Fruit fly (Drosophila melanogaster) whole organism, embryonic: ENCODE results near the gene sqh.

Source experiments
- B-H2 ChIP-seq: fragments of 200-800 bp; sonication (Bioruptor generic); optimal IDR thresholded peaks from 2 replicates; lab custom pipeline; 2018; ENCODE audit warnings: missing biosample characterization, mild to moderate bottlenecking, missing genetic modification characterization
- CG10209 ChIP-seq: fragments of 200-800 bp; sonication (Bioruptor generic); optimal IDR thresholded peaks from 3 replicates; lab custom pipeline; 2017; ENCODE audit warnings: missing biosample characterization, mild to moderate bottlenecking, missing genetic modification characterization, missing genetic modification reagents
- CG10543 ChIP-seq: fragments of 200-800 bp; sonication (Bioruptor generic); optimal IDR thresholded peaks from 3 replicates; lab custom pipeline; 2017; ENCODE audit warnings: missing biosample characterization, mild to moderate bottlenecking, missing genetic modification characterization, moderate library complexity
- CG10654 ChIP-seq: fragments of 200-800 bp; sonication (Bioruptor generic); optimal IDR thresholded peaks from 2 replicates; lab custom pipeline; 2016; ENCODE audit warnings: missing biosample characterization, missing genetic modification characterization
- CG12391 ChIP-seq: fragments of 200-800 bp; sonication (Bioruptor generic); optimal IDR thresholded peaks from 3 replicates; lab custom pipeline; 2018; ENCODE audit warnings: missing biosample characterization, mild to moderate bottlenecking, missing genetic modification characterization, moderate library complexity
- CG12769 ChIP-seq: fragments of 200-800 bp; sonication (Bioruptor generic); optimal IDR thresholded peaks from 2 replicates; lab custom pipeline; 2019; ENCODE audit warnings: missing biosample characterization, mild to moderate bottlenecking, missing genetic modification characterization, moderate library complexity
- CG12942 ChIP-seq: fragments of 200-800 bp; sonication (Bioruptor generic); optimal IDR thresholded peaks from 3 replicates; lab custom pipeline; 2016; ENCODE audit warnings: missing biosample characterization, missing genetic modification characterization
- CG13894 ChIP-seq: fragments of 200-800 bp; sonication (Bioruptor generic); optimal IDR thresholded peaks from 3 replicates; lab custom pipeline; 2018; ENCODE audit warnings: missing biosample characterization, mild to moderate bottlenecking, missing genetic modification characterization, moderate library complexity
- CG17361 ChIP-seq: fragments of 200-800 bp; sonication (Bioruptor generic); IDR thresholded peaks from 3 replicates; pipeline ENCODE4 v1.3.6; 2022; ENCODE audit warnings: missing biosample characterization, missing genetic modification characterization
- CG1832 ChIP-seq: fragments of 200-800 bp; sonication (Bioruptor generic); optimal IDR thresholded peaks from 2 replicates; lab custom pipeline; 2017; ENCODE audit warnings: missing biosample characterization, mild to moderate bottlenecking, missing genetic modification characterization, inconsistent platforms
- CG2199 ChIP-seq: fragments of 200-800 bp; sonication (Bioruptor generic); IDR thresholded peaks from 3 replicates; pipeline ENCODE4 v1.3.6; 2022; ENCODE audit warnings: missing biosample characterization, missing genetic modification characterization
- CG3065 ChIP-seq: fragments of 200-800 bp; sonication (Bioruptor generic); optimal IDR thresholded peaks from 2 replicates; lab custom pipeline; 2016; ENCODE audit warnings: missing biosample characterization, missing genetic modification characterization
- CG3163 ChIP-seq: fragments of 200-800 bp; sonication (Bioruptor generic); optimal IDR thresholded peaks from 3 replicates; lab custom pipeline; 2016; ENCODE audit warnings: missing biosample characterization, missing genetic modification characterization
- CG3726 ChIP-seq: fragments of 200-800 bp; sonication (Bioruptor generic); IDR thresholded peaks from 3 replicates; pipeline ENCODE4, ENCODE4 v1.3.6; 2022; ENCODE audit warnings: missing biosample characterization, missing genetic modification characterization
- CG4617 ChIP-seq: fragments of 200-800 bp; sonication (Bioruptor generic); optimal IDR thresholded peaks from 3 replicates; lab custom pipeline; 2016; ENCODE audit warnings: missing biosample characterization, missing genetic modification characterization, borderline replicate concordance
- CG7556 ChIP-seq: fragments of 200-800 bp; sonication (Bioruptor generic); optimal IDR thresholded peaks from 2 replicates; lab custom pipeline; 2017; ENCODE audit warnings: missing biosample characterization, mild to moderate bottlenecking, missing genetic modification characterization
- CG9215 ChIP-seq: fragments of 200-800 bp; sonication (Bioruptor generic); IDR thresholded peaks from 2 replicates; pipeline ENCODE4 v1.3.6; 2022; ENCODE audit warnings: missing biosample characterization, missing genetic modification characterization
- CkIIα-i1 ChIP-seq: fragments of 200-800 bp; sonication (Bioruptor generic); IDR thresholded peaks from 2 replicates; pipeline ENCODE4 v1.3.6; 2022; ENCODE audit warnings: missing biosample characterization, missing genetic modification characterization
- D ChIP-seq, 2 experiments: fragments of 200-800 bp in 1 of 2; fragments of >200 bp in 1 of 2; sonication (Bioruptor generic) in 1 of 2; optimal IDR thresholded peaks; 2 replicates in 1 of 2; 3 replicates in 1 of 2; lab custom pipeline; 2017; ENCODE audit warnings: mild to moderate bottlenecking in 1 of 2, missing biosample characterization in 1 of 2, missing genetic modification characterization in 1 of 2, missing genetic modification reagents in 1 of 2
- Dref ChIP-seq: fragments of 200-800 bp; sonication (Bioruptor generic); IDR thresholded peaks from 2 replicates; pipeline ENCODE4 v1.3.6; 2022; ENCODE audit warnings: missing biosample characterization, missing genetic modification characterization
- Eip74EF ChIP-seq, 2 experiments: fragments of 200-800 bp in 1 of 2; fragments of >200 bp in 1 of 2; sonication (Bioruptor generic) in 1 of 2; optimal IDR thresholded peaks; 2 replicates each; lab custom pipeline; 2017 to 2019; ENCODE audit warnings: missing biosample characterization in 2 of 2, missing genetic modification characterization in 2 of 2, mild to moderate bottlenecking in 1 of 2, moderate library complexity in 1 of 2
- Jarid2 ChIP-seq: fragments of 200-800 bp; sonication (Bioruptor generic); optimal IDR thresholded peaks from 3 replicates; lab custom pipeline; 2017; ENCODE audit warnings: mild to moderate bottlenecking, missing biosample characterization, missing genetic modification reagents, missing genetic modification characterization
- Lpt ChIP-seq: fragments of >200 bp; optimal IDR thresholded peaks from 2 replicates; lab custom pipeline; 2018; ENCODE audit warnings: missing biosample characterization, missing genetic modification characterization
- NK7.1 ChIP-seq: fragments of 200-800 bp; sonication (Bioruptor generic); optimal IDR thresholded peaks from 3 replicates; lab custom pipeline; 2016; ENCODE audit warnings: missing biosample characterization, missing genetic modification characterization
- Oaz ChIP-seq: fragments of 200-800 bp; sonication (Bioruptor generic); IDR thresholded peaks from 2 replicates; pipeline ENCODE4 v1.3.6; 2022; ENCODE audit warnings: missing biosample characterization, missing genetic modification characterization
- Opbp ChIP-seq: fragments of 200-800 bp; sonication (Bioruptor generic); IDR thresholded peaks from 3 replicates; pipeline ENCODE4 v1.3.6; 2022; ENCODE audit warnings: missing biosample characterization, missing genetic modification characterization; ENCODE audit not compliant: partially characterized antibody
- Rfx ChIP-seq: fragments of 200-800 bp; sonication (Bioruptor generic); IDR thresholded peaks from 2 replicates; pipeline ENCODE4 v1.3.6; 2022; ENCODE audit warnings: missing biosample characterization, missing genetic modification characterization
- Sin3A ChIP-seq: fragments of >200 bp; optimal IDR thresholded peaks from 2 replicates; lab custom pipeline; 2018
- Tbp ChIP-seq: fragments of >200 bp; optimal IDR thresholded peaks from 2 replicates; lab custom pipeline; 2018; ENCODE audit warnings: missing biosample characterization, missing genetic modification characterization
- Trl ChIP-seq, 3 experiments: fragments of >200 bp in 2 of 3; fragments of 200-800 bp in 1 of 3; sonication (Bioruptor generic) in 1 of 3; optimal IDR thresholded peaks; 2 replicates in 1 of 3; 3 replicates in 2 of 3; lab custom pipeline; 2016 to 2017; ENCODE audit warnings: missing biosample characterization in 1 of 3, missing genetic modification characterization in 1 of 3
- aop ChIP-seq: fragments of 200-800 bp; sonication (Bioruptor generic); IDR thresholded peaks from 2 replicates; pipeline ENCODE4 v1.3.6; 2022; ENCODE audit warnings: missing biosample characterization, missing genetic modification characterization
- bab2 ChIP-seq: fragments of 200-800 bp; sonication (Bioruptor generic); optimal IDR thresholded peaks from 2 replicates; lab custom pipeline; 2016; ENCODE audit warnings: missing biosample characterization, missing genetic modification characterization
- bbx ChIP-seq: fragments of 200-800 bp; sonication (Bioruptor generic); IDR thresholded peaks from 2 replicates; pipeline ENCODE4 v1.3.6; 2022; ENCODE audit warnings: missing biosample characterization, missing genetic modification characterization; ENCODE audit not compliant: partially characterized antibody
- bcd ChIP-seq: fragments of 200-800 bp; sonication (Bioruptor generic); optimal IDR thresholded peaks from 2 replicates; lab custom pipeline; 2017; ENCODE audit warnings: missing biosample characterization, mild to moderate bottlenecking, missing genetic modification characterization
- bigmax ChIP-seq: fragments of 200-800 bp; sonication (Bioruptor generic); optimal IDR thresholded peaks from 2 replicates; lab custom pipeline; 2018; ENCODE audit warnings: missing biosample characterization, mild to moderate bottlenecking, missing genetic modification characterization
- bsh ChIP-seq, 2 experiments: fragments of 200-800 bp; sonication (Bioruptor generic); optimal IDR thresholded peaks; 2 replicates each; lab custom pipeline; 2017 to 2018; ENCODE audit warnings: mild to moderate bottlenecking in 2 of 2, missing biosample characterization in 2 of 2, missing genetic modification characterization in 2 of 2, moderate library complexity in 1 of 2
- emc ChIP-seq: fragments of 200-800 bp; sonication (Bioruptor generic); optimal IDR thresholded peaks from 2 replicates; lab custom pipeline; 2016; ENCODE audit warnings: missing biosample characterization, missing genetic modification characterization
- fd64A ChIP-seq: fragments of 200-800 bp; sonication (Bioruptor generic); optimal IDR thresholded peaks from 3 replicates; lab custom pipeline; 2018; ENCODE audit warnings: missing biosample characterization, mild to moderate bottlenecking, missing genetic modification characterization
- gsb-n ChIP-seq: fragments of 200-800 bp; sonication (Bioruptor generic); optimal IDR thresholded peaks from 3 replicates; lab custom pipeline; 2018; ENCODE audit warnings: missing biosample characterization, mild to moderate bottlenecking, missing genetic modification characterization
- knrl ChIP-seq: fragments of 200-800 bp; sonication (Bioruptor generic); IDR thresholded peaks from 3 replicates; pipeline ENCODE4 v1.3.6; 2022; ENCODE audit warnings: missing biosample characterization, missing genetic modification characterization; ENCODE audit not compliant: partially characterized antibody
- lov ChIP-seq, 2 experiments: fragments of 200-800 bp in 1 of 2; fragments of >200 bp in 1 of 2; sonication (Bioruptor generic) in 1 of 2; IDR thresholded peaks in 1 of 2; optimal IDR thresholded peaks in 1 of 2; 2 replicates in 1 of 2; 3 replicates in 1 of 2; pipeline versions ENCODE4 v1.3.6 to Lab custom; 2017 to 2022; ENCODE audit warnings: missing biosample characterization in 1 of 2, missing genetic modification characterization in 1 of 2
- p53 ChIP-seq: fragments of 200-800 bp; sonication (Bioruptor generic); optimal IDR thresholded peaks from 2 replicates; lab custom pipeline; 2016; ENCODE audit warnings: missing biosample characterization, missing genetic modification characterization
- prd ChIP-seq, 3 experiments: fragments of >200 bp in 2 of 3; fragments of 200-800 bp in 1 of 3; sonication (Bioruptor generic) in 1 of 3; optimal IDR thresholded peaks in 2 of 3; IDR thresholded peaks in 1 of 3; 2 replicates in 2 of 3; 3 replicates in 1 of 3; pipeline versions ENCODE4 v1.3.6 to Lab custom; 2017 to 2022; ENCODE audit warnings: missing biosample characterization in 1 of 3, missing genetic modification characterization in 1 of 3
- pzg ChIP-seq: fragments of 200-800 bp; sonication (Bioruptor generic); optimal IDR thresholded peaks from 3 replicates; lab custom pipeline; 2018; ENCODE audit warnings: missing biosample characterization, mild to moderate bottlenecking, missing genetic modification characterization, moderate library complexity
- seq ChIP-seq: fragments of 200-800 bp; sonication (Bioruptor generic); IDR thresholded peaks from 2 replicates; pipeline ENCODE4 v1.3.6; 2022; ENCODE audit warnings: missing biosample characterization, missing genetic modification characterization
- sisA ChIP-seq: fragments of 200-800 bp; sonication (Bioruptor generic); IDR thresholded peaks from 2 replicates; pipeline ENCODE4 v1.3.6; 2022; ENCODE audit warnings: missing biosample characterization, missing genetic modification characterization
- sna ChIP-seq: fragments of 200-800 bp; sonication (Bioruptor generic); IDR thresholded peaks from 2 replicates; pipeline ENCODE4 v1.3.6; 2022; ENCODE audit warnings: missing biosample characterization, missing genetic modification characterization; ENCODE audit not compliant: partially characterized antibody
- ssp ChIP-seq: fragments of 200-800 bp; sonication (Bioruptor generic); IDR thresholded peaks from 2 replicates; pipeline ENCODE4 v1.3.6; 2022; ENCODE audit warnings: missing biosample characterization, missing genetic modification characterization

The sqh gene

DNA sequence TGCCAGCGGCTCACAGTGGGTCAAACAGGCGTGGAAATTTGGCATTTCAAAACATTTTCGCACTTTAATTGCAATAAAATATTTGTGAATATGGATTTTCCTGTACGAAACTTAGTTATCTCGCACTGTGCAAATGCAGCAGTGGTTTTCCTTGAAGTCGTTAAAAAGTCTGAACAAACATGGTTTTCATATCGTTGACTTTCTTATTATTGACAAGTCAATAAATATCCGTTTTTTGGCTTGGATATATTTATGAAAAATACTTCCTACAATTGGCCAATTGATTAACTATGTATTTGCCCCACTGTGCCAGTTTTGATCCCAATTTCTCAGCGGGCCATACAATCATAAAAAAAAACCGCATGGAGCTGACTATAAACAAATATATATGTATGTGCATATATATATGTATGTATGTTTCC is 40.5 kb upstream of the sqh start (continued):
- TF ChIP-seq bab2 (GFP tag; lab: Kevin White, UChicago) (peak; percentile 95), Dref (GFP tag; lab: Robert Waterston, UW) (0 out of 2 replicates have a peak, but pooled peaks have one; percentile 23), sisA (GFP tag; lab: Robert Waterston, UW) (peak; percentile 95), Oaz (GFP tag; lab: Robert Waterston, UW) (peak; percentile 91), CG3065 (GFP tag; lab: Kevin White, UChicago) (peak; percentile 91), Eip74EF (GFP tag; optimal IDR thresholded peaks at IDR 0.05; lab: Kevin White, UChicago) (peak in 1 of 2 experiments; percentile 97), CG2199 (GFP tag; lab: Robert Waterston, UW) (peak; percentile 81; the same call in 2 of the 3 replicates), p53 (peak; percentile 84), CG17361 (peak; percentile 99), CG3726 (GFP tag; lab: Robert Waterston, UW) (peak; percentile 89), CG12391 (tag; lab: Kevin White, UChicago) (peak; percentile 96), Trl (optimal IDR thresholded peaks at IDR 0.05; lab: Kevin White, UChicago) (no peak), Trl (GFP tag; optimal IDR thresholded peaks at IDR 0.05; lab: Kevin White, UChicago) (peak; percentile 96), lov (optimal IDR thresholded peaks at IDR 0.05; lab: Kevin White, UChicago) (no peak), lov (GFP tag; IDR thresholded peaks at IDR 0.05; lab: Robert Waterston, UW) (peak; percentile 89), gsb-n (peak; percentile 96), prd (optimal IDR thresholded peaks at IDR 0.05; lab: Kevin White, UChicago) (no peak), prd (GFP tag; IDR thresholded peaks at IDR 0.05; lab: Robert Waterston, UW) (peak; percentile 94), CG7556 (peak; percentile 97), Sin3A (lab: Kevin White, UChicago) (no peak), CG13894 (tag; lab: Kevin White, UChicago) (peak; percentile 73), CG10543 (GFP tag; lab: Kevin White, UChicago) (peak; percentile 91), CG10654 (GFP tag; lab: Kevin White, UChicago) (peak; percentile 94), bbx (GFP tag; lab: Robert Waterston, UW) (no peak), bigmax (GFP tag; lab: Kevin White, UChicago) (no peak), CG12942 (GFP tag; lab: Kevin White, UChicago) (peak; percentile 95), Jarid2 (GFP tag; lab: Kevin White, UChicago) (peak; percentile 85), CG3163 (GFP tag; lab: Kevin White, UChicago) (peak; percentile 82), CG12769 (tag; lab: Kevin White, UChicago) (peak; percentile 93), bcd (GFP tag; lab: Kevin White, UChicago) (peak; percentile 96), seq (peak; percentile 97), pzg (GFP tag; lab: Kevin White, UChicago) (no peak), ssp (GFP tag; lab: Robert Waterston, UW) (peak; percentile 84), emc (GFP tag; lab: Kevin White, UChicago) (peak; percentile 83), sna (GFP tag; lab: Robert Waterston, UW) (0 out of 2 replicates have a peak, but pooled peaks have one; percentile 33), knrl (GFP tag; lab: Robert Waterston, UW) (peak; percentile 40; the same call in 1 of the 3 replicates), aop (GFP tag; lab: Robert Waterston, UW) (peak; percentile 71; the same call in 1 of the 2 replicates), B-H2 (GFP tag; lab: Kevin White, UChicago) (peak; percentile 67), Rfx (GFP tag; lab: Robert Waterston, UW) (peak; percentile 88), fd64A (GFP tag; lab: Kevin White, UChicago) (peak; percentile 87), Tbp (GFP tag; lab: Kevin White, UChicago) (no peak), Opbp (no peak), CG9215 (GFP tag; lab: Robert Waterston, UW) (peak; percentile 88), bsh (GFP tag; optimal IDR thresholded peaks at IDR 0.05; lab: Kevin White, UChicago) (peak; percentile 91 to 96), CG4617 (GFP tag; lab: Kevin White, UChicago) (peak; percentile 87), Lpt (GFP tag; lab: Kevin White, UChicago) (no peak), NK7.1 (GFP tag; lab: Kevin White, UChicago) (peak; percentile 90), D (optimal IDR thresholded peaks at IDR 0.05; lab: Kevin White, UChicago) (no peak), D (GFP tag; optimal IDR thresholded peaks at IDR 0.05; lab: Kevin White, UChicago) (peak; percentile 96), CG1832 (GFP tag; lab: Kevin White, UChicago) (no peak), CG10209 (GFP tag; lab: Kevin White, UChicago) (peak; percentile 96), CkIIα-i1 (GFP tag; lab: Robert Waterston, UW) (peak; percentile 70; the same call in 1 of the 2 replicates)
